Worm (Caenorhabditis elegans) whole organism, young adult: ENCODE measurements around the gene T13C5.6.

Experiments used
- D2030.7 ChIP-seq: fragments of 200-800 bp; sonication (Bioruptor generic); IDR thresholded peaks from 2 replicates; pipeline ENCODE4 v1.3.6; 2022; ENCODE audit warnings: missing genetic modification reagents, missing genetic modification characterization, missing compliant biosample characterization
- F10E7.11 ChIP-seq: sonication (generic microtip); optimal IDR thresholded peaks from 2 replicates; lab custom pipeline; 2017; ENCODE audit warnings: mild to moderate bottlenecking, missing genetic modification characterization, moderate library complexity, missing compliant biosample characterization
- F23B12.7 ChIP-seq: sonication (generic microtip); optimal IDR thresholded peaks from 2 replicates; lab custom pipeline; 2017; ENCODE audit warnings: missing genetic modification characterization, mild to moderate bottlenecking, missing compliant biosample characterization, antibody characterized with exemption, moderate library complexity; ENCODE audit not compliant: insufficient read depth
- T07F8.4 ChIP-seq: sonication (generic microtip); optimal IDR thresholded peaks from 2 replicates; lab custom pipeline; 2016; ENCODE audit warnings: mild to moderate bottlenecking, missing genetic modification characterization, moderate library complexity, missing compliant biosample characterization
- Y53F4B.3 ChIP-seq: fragments of 200-800 bp; sonication (Bioruptor generic); IDR thresholded peaks from 2 replicates; pipeline ENCODE4 v1.3.6; 2022; ENCODE audit warnings: missing genetic modification reagents, missing genetic modification characterization, missing compliant biosample characterization
- ZK185.1 ChIP-seq: sonication (generic microtip); optimal IDR thresholded peaks from 2 replicates; lab custom pipeline; 2016; ENCODE audit warnings: mild to moderate bottlenecking, missing genetic modification characterization, missing compliant biosample characterization; ENCODE audit not compliant: poor library complexity, severe bottlenecking
- akir-1 ChIP-seq: fragments of 200-800 bp; sonication (Bioruptor generic); optimal IDR thresholded peaks from 2 replicates; lab custom pipeline; 2018; ENCODE audit warnings: mild to moderate bottlenecking, missing genetic modification characterization, moderate library complexity, missing compliant biosample characterization
- aptf-2 ChIP-seq: fragments of 200-800 bp; sonication (Bioruptor generic); conservative IDR thresholded peaks from 2 replicates; pipeline ENCODE4 v1.3.6; 2022; ENCODE audit warnings: missing genetic modification reagents, missing genetic modification characterization, missing compliant biosample characterization
- aptf-3 ChIP-seq: fragments of 200-800 bp; sonication (Bioruptor generic); IDR thresholded peaks from 2 replicates; pipeline ENCODE4 v1.3.6; 2022; ENCODE audit warnings: missing genetic modification characterization, missing compliant biosample characterization
- atf-7 ChIP-seq: sonication (generic microtip); optimal IDR thresholded peaks from 2 replicates; lab custom pipeline; 2017; ENCODE audit warnings: mild to moderate bottlenecking, missing genetic modification characterization, missing compliant biosample characterization
- attf-5 ChIP-seq: fragments of 200-800 bp; sonication (Bioruptor generic); optimal IDR thresholded peaks from 2 replicates; lab custom pipeline; 2018; ENCODE audit warnings: mild to moderate bottlenecking, missing genetic modification characterization, missing compliant biosample characterization
- attf-6 ChIP-seq: fragments of 200-800 bp; sonication (Bioruptor generic); IDR thresholded peaks from 2 replicates; pipeline ENCODE4 v1.3.6; 2022; ENCODE audit warnings: missing genetic modification reagents, missing genetic modification characterization, missing compliant biosample characterization
- bed-2 ChIP-seq: fragments of 200-800 bp; sonication (Bioruptor generic); IDR thresholded peaks from 2 replicates; pipeline ENCODE4 v1.3.6; 2022; ENCODE audit warnings: missing genetic modification reagents, missing genetic modification characterization, missing compliant biosample characterization
- ccch-3 ChIP-seq: fragments of 200-800 bp; sonication (Bioruptor generic); optimal IDR thresholded peaks from 2 replicates; lab custom pipeline; 2018; ENCODE audit warnings: mild to moderate bottlenecking, missing genetic modification characterization, missing compliant biosample characterization
- ceh-79 ChIP-seq: sonication (generic microtip); optimal IDR thresholded peaks from 2 replicates; lab custom pipeline; 2017; ENCODE audit warnings: mild to moderate bottlenecking, missing genetic modification characterization, missing compliant biosample characterization
- ceh-91 ChIP-seq: fragments of 200-800 bp; sonication (Bioruptor generic); IDR thresholded peaks from 2 replicates; pipeline ENCODE4 v1.3.6; 2022; ENCODE audit warnings: missing genetic modification reagents, missing genetic modification characterization, missing compliant biosample characterization
- efl-1 ChIP-seq: fragments of 150-350 bp; optimal IDR thresholded peaks from 2 replicates; lab custom pipeline; 2014; ENCODE audit warnings: missing biosample characterization, missing genetic modification reagents, missing genetic modification characterization
- egl-18 ChIP-seq: fragments of 200-800 bp; sonication (Bioruptor generic); IDR thresholded peaks from 2 replicates; pipeline ENCODE4 v1.3.6; 2022; ENCODE audit warnings: missing genetic modification reagents, missing genetic modification characterization, missing compliant biosample characterization
- gei-17 ChIP-seq: fragments of 200-800 bp; sonication (Bioruptor generic); optimal IDR thresholded peaks from 2 replicates; lab custom pipeline; 2018; ENCODE audit warnings: mild to moderate bottlenecking, missing genetic modification characterization, missing compliant biosample characterization
- him-1 ChIP-seq: sonication (generic microtip); optimal IDR thresholded peaks from 2 replicates; lab custom pipeline; 2016; ENCODE audit warnings: missing genotype, missing genetic modification reagents, missing genetic modification characterization, missing compliant biosample characterization
- hmg-1.2 ChIP-seq: fragments of 200-800 bp; sonication (Bioruptor generic); IDR thresholded peaks from 2 replicates; pipeline ENCODE4 v1.3.6; 2022; ENCODE audit warnings: missing genetic modification reagents, missing genetic modification characterization, missing compliant biosample characterization
- hmg-20 ChIP-seq: fragments of 200-800 bp; sonication (Bioruptor generic); IDR thresholded peaks from 2 replicates; pipeline ENCODE4 v1.3.6; 2022; ENCODE audit warnings: missing genetic modification reagents, missing genetic modification characterization, missing compliant biosample characterization
- hrde-1 ChIP-seq: sonication (generic microtip); optimal IDR thresholded peaks from 2 replicates; lab custom pipeline; 2016; ENCODE audit warnings: missing genetic modification characterization, mild to moderate bottlenecking, missing compliant biosample characterization, moderate library complexity, missing genotype, missing genetic modification reagents, borderline replicate concordance
- lag-1 ChIP-seq: fragments of 200-800 bp; sonication (Bioruptor generic); IDR thresholded peaks from 2 replicates; pipeline ENCODE4 v1.3.6; 2022; ENCODE audit warnings: missing genetic modification reagents, missing genetic modification characterization, missing compliant biosample characterization
- let-607 ChIP-seq, 2 experiments: fragments of 200-800 bp in 1 of 2; sonication (Bioruptor generic) in 1 of 2; sonication (generic microtip) in 1 of 2; optimal IDR thresholded peaks; 2 replicates each; lab custom pipeline; 2016 to 2018; ENCODE audit warnings: mild to moderate bottlenecking in 2 of 2, missing compliant biosample characterization in 2 of 2, missing genetic modification characterization in 2 of 2, moderate library complexity in 2 of 2, missing genotype in 1 of 2
- mcd-1 ChIP-seq: fragments of 200-800 bp; sonication (Bioruptor generic); IDR thresholded peaks from 2 replicates; pipeline ENCODE4 v1.3.6; 2022; ENCODE audit warnings: missing genetic modification reagents, missing genetic modification characterization, missing compliant biosample characterization
- nhr-27 ChIP-seq: fragments of 200-800 bp; sonication (Bioruptor generic); optimal IDR thresholded peaks from 2 replicates; lab custom pipeline; 2018; ENCODE audit warnings: mild to moderate bottlenecking, missing genetic modification characterization, moderate library complexity, missing compliant biosample characterization
- repo-1 ChIP-seq: sonication (generic microtip); optimal IDR thresholded peaks from 2 replicates; lab custom pipeline; 2017; ENCODE audit warnings: mild to moderate bottlenecking, missing genetic modification characterization, missing compliant biosample characterization
- snpc-3.4 ChIP-seq: sonication (generic microtip); optimal IDR thresholded peaks from 2 replicates; lab custom pipeline; 2017; ENCODE audit warnings: missing genetic modification characterization, mild to moderate bottlenecking, missing compliant biosample characterization, antibody characterized with exemption, moderate library complexity, missing genotype, missing genetic modification reagents
- somi-1 ChIP-seq: fragments of 200-800 bp; sonication (Bioruptor generic); optimal IDR thresholded peaks from 2 replicates; lab custom pipeline; 2018; ENCODE audit warnings: mild to moderate bottlenecking, missing genetic modification characterization, missing compliant biosample characterization
- tlf-1 ChIP-seq: fragments of 200-800 bp; sonication (Bioruptor generic); optimal IDR thresholded peaks from 2 replicates; lab custom pipeline; 2018; ENCODE audit warnings: mild to moderate bottlenecking, missing genetic modification characterization, missing compliant biosample characterization
- unc-130 ChIP-seq: sonication (generic microtip); optimal IDR thresholded peaks from 2 replicates; lab custom pipeline; 2016; ENCODE audit warnings: missing genetic modification reagents, missing genetic modification characterization, missing compliant biosample characterization
- unc-62 ChIP-seq: fragments of 150-350 bp; optimal IDR thresholded peaks from 2 replicates; lab custom pipeline; 2014; ENCODE audit warnings: missing biosample characterization, missing genetic modification reagents, missing genetic modification characterization
- zim-3 ChIP-seq: sonication (generic microtip); optimal IDR thresholded peaks from 2 replicates; lab custom pipeline; 2017; ENCODE audit warnings: mild to moderate bottlenecking, missing genetic modification characterization, moderate library complexity, missing compliant biosample characterization
- ztf-18 ChIP-seq: sonication (generic microtip); optimal IDR thresholded peaks from 2 replicates; lab custom pipeline; 2016; ENCODE audit warnings: missing genotype, mild to moderate bottlenecking, missing genetic modification characterization, missing compliant biosample characterization
- ztf-25 ChIP-seq: fragments of 200-800 bp; sonication (Bioruptor generic); IDR thresholded peaks from 2 replicates; pipeline ENCODE4 v1.3.6; 2022; ENCODE audit warnings: missing genetic modification reagents, missing genetic modification characterization, missing compliant biosample characterization
- ztf-6 ChIP-seq: fragments of 200-800 bp; sonication (Bioruptor generic); IDR thresholded peaks from 2 replicates; pipeline ENCODE4 v1.3.6; 2022; ENCODE audit warnings: missing genetic modification reagents, missing genetic modification characterization, missing compliant biosample characterization

The T13C5.6 gene

ce11 chrX:6219892-6220291 is 12.4 kb upstream of the T13C5.6 start (continued):
- TF ChIP-seq Y53F4B.3 (GFP tag; lab: Robert Waterston, UW) (no peak), ztf-18 (peak; percentile 43), F23B12.7 (tag; lab: Kevin White, UChicago) (no peak), attf-5 (GFP tag; lab: Kevin White, UChicago) (peak; percentile 66), egl-18 (GFP tag; lab: Robert Waterston, UW) (no peak), tlf-1 (GFP tag; lab: Kevin White, UChicago) (peak; percentile 32), ccch-3 (GFP tag; lab: Kevin White, UChicago) (no peak), D2030.7 (GFP tag; lab: Robert Waterston, UW) (peak; percentile 35; the same call in 1 of the 2 replicates), ceh-79 (tag; lab: Kevin White, UChicago) (peak; percentile 20), F10E7.11 (tag; lab: Kevin White, UChicago) (no peak), nhr-27 (tag; lab: Kevin White, UChicago) (no peak), aptf-2 (no peak), T07F8.4 (tag; lab: Kevin White, UChicago) (peak; percentile 26), gei-17 (GFP tag; lab: Kevin White, UChicago) (peak; percentile 1), unc-62 (GFP tag; lab: Kevin White, UChicago) (no peak), ZK185.1 (tag; lab: Kevin White, UChicago) (peak; percentile 60), snpc-3.4 (tag; lab: Kevin White, UChicago) (no peak), attf-6 (GFP tag; lab: Robert Waterston, UW) (no peak), repo-1 (tag; lab: Kevin White, UChicago) (peak; percentile 9), lag-1 (GFP tag; lab: Robert Waterston, UW) (no peak), hmg-1.2 (peak; percentile 66), ztf-6 (GFP tag; lab: Robert Waterston, UW) (no peak), zim-3 (tag; lab: Kevin White, UChicago) (peak; percentile 66), ztf-25 (GFP tag; lab: Robert Waterston, UW) (peak; percentile 69; the same call in 1 of the 2 replicates), him-1 (tag; lab: Kevin White, UChicago) (peak; percentile 88)

- TF ChIP-seq mcd-1 (GFP tag; lab: Robert Waterston, UW) (no peak), let-607 (tag; optimal IDR thresholded peaks at IDR 0.05; lab: Kevin White, UChicago) (no peak), egl-18 (GFP tag; lab: Robert Waterston, UW) (no peak), atf-7 (no peak), aptf-3 (GFP tag; lab: Robert Waterston, UW) (no peak), akir-1 (no peak), lag-1 (GFP tag; lab: Robert Waterston, UW) (no peak), D2030.7 (GFP tag; lab: Robert Waterston, UW) (no peak), ceh-91 (no peak), ztf-25 (GFP tag; lab: Robert Waterston, UW) (no peak), somi-1 (GFP tag; lab: Kevin White, UChicago) (no peak), bed-2 (GFP tag; lab: Robert Waterston, UW) (no peak), tlf-1 (GFP tag; lab: Kevin White, UChicago) (no peak), hmg-20 (GFP tag; lab: Robert Waterston, UW) (no peak), unc-130 (GFP tag; lab: Kevin White, UChicago) (no peak), ztf-18 (no peak), efl-1 (GFP tag; lab: Kevin White, UChicago) (no peak), hrde-1 (tag; lab: Kevin White, UChicago) (no peak)
Measured at ce11 chrX:6216551-6216950, 9.1 kb upstream of the T13C5.6 start, which contains the start of gene lrch-1. TSS of gene lrch-1 (minus strand) at chrX:6216651.
